Fruit fly (Drosophila melanogaster): ENCODE measurements around the gene Tengl3.

Tengl3 gene

DNA sequence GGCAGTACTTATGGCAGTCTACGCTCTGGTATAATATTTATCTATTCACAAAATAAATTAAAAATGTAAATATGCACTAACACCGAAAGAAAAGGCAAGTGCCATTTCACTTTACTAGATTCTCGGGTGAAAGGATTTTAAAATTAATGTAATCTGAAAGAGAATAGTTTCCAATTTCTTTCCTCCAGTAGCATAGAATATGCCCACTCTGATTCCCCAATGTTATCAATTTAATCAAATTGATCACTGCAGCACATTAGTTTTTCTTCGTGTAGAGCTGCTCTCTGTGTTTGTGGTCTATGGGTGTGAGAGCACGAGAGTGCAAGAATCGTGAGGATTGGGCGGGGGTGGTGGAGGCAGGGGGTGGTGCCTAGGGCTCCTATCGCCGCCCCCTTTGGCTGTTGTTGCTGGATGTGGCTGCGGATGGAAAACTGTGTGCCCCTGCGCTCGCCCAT, 36.9 kb downstream of the Tengl3 start:
- TF ChIP-seq ey (GFP tag; optimal IDR thresholded peaks at IDR 0.05) (peak; percentile 78), br (GFP tag; optimal IDR thresholded peaks at IDR 0.05) (peak; percentile 76), rgr (GFP tag; optimal IDR thresholded peaks at IDR 0.05) (peak; percentile 78), Hr83 (GFP tag; optimal IDR thresholded peaks at IDR 0.05; ENCODE audit: poor library complexity, severe bottlenecking) (no peak), pan (optimal IDR thresholded peaks at IDR 0.05) (no peak), dl (GFP tag; optimal IDR thresholded peaks at IDR 0.05; ENCODE audit: insufficient read depth in 1 of 2, partially characterized antibody in 2 of 2) (no peak), N (GFP tag; optimal IDR thresholded peaks at IDR 0.05) (no peak), CG9705 (GFP tag; optimal IDR thresholded peaks at IDR 0.05) (peak; percentile 25), Dif (GFP tag; optimal IDR thresholded peaks at IDR 0.05; ENCODE audit: partially characterized antibody) (no peak), Mio (GFP tag; optimal IDR thresholded peaks at IDR 0.05) (no peak), Hr78 (GFP tag; optimal IDR thresholded peaks at IDR 0.05) (no peak), sage (GFP tag; optimal IDR thresholded peaks at IDR 0.05) (peak; percentile 61), Sp1 (GFP tag; optimal IDR thresholded peaks at IDR 0.05) (peak; percentile 78), sv (GFP tag; optimal IDR thresholded peaks at IDR 0.05) (peak; percentile 64), Dfd (GFP tag; optimal IDR thresholded peaks at IDR 0.05) (no peak), Hnf4 (GFP tag; optimal IDR thresholded peaks at IDR 0.05) (peak; percentile 65), dmrt93B (GFP tag; optimal IDR thresholded peaks at IDR 0.05) (peak; percentile 58), OdsH (GFP tag; optimal IDR thresholded peaks at IDR 0.05) (peak; percentile 73), Abd-B (GFP tag; optimal IDR thresholded peaks at IDR 0.05) (no peak), h (GFP tag; optimal IDR thresholded peaks at IDR 0.05) (peak; percentile 85), HLH106 (tag; optimal IDR thresholded peaks at IDR 0.05) (peak; percentile 74), Myc (optimal IDR thresholded peaks at IDR 0.05) (no peak), woc (GFP tag; optimal IDR thresholded peaks at IDR 0.05) (peak; percentile 24), brk (GFP tag; optimal IDR thresholded peaks at IDR 0.05) (peak; percentile 47), CG32264 (GFP tag; optimal IDR thresholded peaks at IDR 0.05) (peak; percentile 72), psq (GFP tag; optimal IDR thresholded peaks at IDR 0.05) (peak; percentile 48), tai (GFP tag; optimal IDR thresholded peaks at IDR 0.05) (peak; percentile 51), CrebA (GFP tag; optimal IDR thresholded peaks at IDR 0.05; ENCODE audit: borderline replicate concordance) (peak; percentile 7), foxo (GFP tag; optimal IDR thresholded peaks at IDR 0.05) (peak in 1 of 2 experiments; percentile 82), fru (GFP tag; optimal IDR thresholded peaks at IDR 0.05) (peak; percentile 76)

- no peak for TF ChIP-seq brk (GFP tag; optimal IDR thresholded peaks at IDR 0.05)
- peak; percentile 58 for TF ChIP-seq h (GFP tag; optimal IDR thresholded peaks at IDR 0.05)
- TF ChIP-seq Jra (GFP tag; optimal IDR thresholded peaks at IDR 0.05) = peak; percentile 63
- TF ChIP-seq Hnf4 (GFP tag; optimal IDR thresholded peaks at IDR 0.05) = peak; percentile 75
- TF ChIP-seq woc (GFP tag; optimal IDR thresholded peaks at IDR 0.05) = peak; percentile 52
- peak; percentile 59 for TF ChIP-seq fru (GFP tag; optimal IDR thresholded peaks at IDR 0.05)
- TF ChIP-seq rgr (GFP tag; optimal IDR thresholded peaks at IDR 0.05) = peak; percentile 36
- TF ChIP-seq HLH106 (tag; optimal IDR thresholded peaks at IDR 0.05) = no peak
- TF ChIP-seq lola (GFP tag; optimal IDR thresholded peaks at IDR 0.05) = no peak
- no peak for TF ChIP-seq Sp1 (GFP tag; optimal IDR thresholded peaks at IDR 0.05)
- no peak for TF ChIP-seq ey (GFP tag; optimal IDR thresholded peaks at IDR 0.05)
- TF ChIP-seq Hr78 (GFP tag; optimal IDR thresholded peaks at IDR 0.05) = no peak
- peak; percentile 93 for TF ChIP-seq Hr83 (GFP tag; optimal IDR thresholded peaks at IDR 0.05; ENCODE audit: poor library complexity, severe bottlenecking)
- no peak for TF ChIP-seq jim (GFP tag; optimal IDR thresholded peaks at IDR 0.05)
- TF ChIP-seq usp (GFP tag; optimal IDR thresholded peaks at IDR 0.05) = no peak
- TF ChIP-seq br (GFP tag; optimal IDR thresholded peaks at IDR 0.05) = peak; percentile 52
- TF ChIP-seq sage (GFP tag; optimal IDR thresholded peaks at IDR 0.05) = peak; percentile 63
- no peak for TF ChIP-seq Dfd (GFP tag; optimal IDR thresholded peaks at IDR 0.05)
- TF ChIP-seq CG9705 (GFP tag; optimal IDR thresholded peaks at IDR 0.05) = no peak
- no peak for TF ChIP-seq sv (GFP tag; optimal IDR thresholded peaks at IDR 0.05)
- TF ChIP-seq pan (optimal IDR thresholded peaks at IDR 0.05) = no peak
- TF ChIP-seq N (GFP tag; optimal IDR thresholded peaks at IDR 0.05) = no peak
- TF ChIP-seq dmrt93B (GFP tag; optimal IDR thresholded peaks at IDR 0.05) = no peak
- TF ChIP-seq GATAd (GFP tag; optimal IDR thresholded peaks at IDR 0.05) = no peak
- TF ChIP-seq tai (GFP tag; optimal IDR thresholded peaks at IDR 0.05) = peak; percentile 97
- TF ChIP-seq Vsx2 (GFP tag; optimal IDR thresholded peaks at IDR 0.05; ENCODE audit: partially characterized antibody) = peak; percentile 97
- no peak for TF ChIP-seq foxo (GFP tag; optimal IDR thresholded peaks at IDR 0.05)
- TF ChIP-seq OdsH (GFP tag; optimal IDR thresholded peaks at IDR 0.05) = peak; percentile 20
- TF ChIP-seq Abd-B (GFP tag; optimal IDR thresholded peaks at IDR 0.05) = no peak
- TF ChIP-seq Rel (GFP tag; optimal IDR thresholded peaks at IDR 0.05) = no peak
- peak; percentile 98 for TF ChIP-seq Rel (tag; optimal IDR thresholded peaks at IDR 0.05)
- peak; percentile 94 for TF ChIP-seq CrebA (GFP tag; optimal IDR thresholded peaks at IDR 0.05; ENCODE audit: borderline replicate concordance)
- TF ChIP-seq Myc (optimal IDR thresholded peaks at IDR 0.05) = no peak
- peak; percentile 36 for TF ChIP-seq CG32264 (GFP tag; optimal IDR thresholded peaks at IDR 0.05)
- TF ChIP-seq psq (GFP tag; optimal IDR thresholded peaks at IDR 0.05) = peak; percentile 91
- TF ChIP-seq dsf (GFP tag; optimal IDR thresholded peaks at IDR 0.05; ENCODE audit: borderline replicate concordance) = no peak
- peak; percentile 35 for TF ChIP-seq Mio (GFP tag; optimal IDR thresholded peaks at IDR 0.05)
- peak; percentile 97 for TF ChIP-seq Dif (GFP tag; optimal IDR thresholded peaks at IDR 0.05; ENCODE audit: partially characterized antibody)
- peak; percentile 90 to 96 for TF ChIP-seq dl (GFP tag; optimal IDR thresholded peaks at IDR 0.05; ENCODE audit: insufficient read depth in 1 of 2, partially characterized antibody in 2 of 2)
Measured at dm6 chr2L:2200136-2201036, 37.7 kb downstream of the Tengl3 start.

Measured in whole organism, wandering third instar larva.